Fruit fly (Drosophila melanogaster): ENCODE measurements around the gene IP3K2.

IP3K2 gene

DNA sequence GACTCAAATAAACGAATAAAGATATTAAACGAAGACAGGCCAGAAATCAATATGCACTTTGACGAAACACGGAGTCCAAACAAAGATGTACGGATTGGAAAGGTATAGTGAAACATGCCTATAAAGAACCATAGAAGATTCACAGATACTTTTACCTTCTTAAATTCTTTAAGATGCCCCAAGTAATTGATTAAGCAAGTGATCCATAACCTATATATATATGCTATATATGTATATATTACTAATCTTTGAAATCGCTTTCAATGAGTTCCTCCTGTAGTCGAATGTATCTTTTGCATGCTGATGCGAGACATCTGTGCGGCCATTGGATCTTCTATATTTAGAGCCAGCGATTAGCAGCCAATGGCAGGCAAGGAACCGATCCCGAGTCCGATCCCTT is 64.7 kb downstream of the IP3K2 start, which contains the start of gene dmrt11E (continued):
- peak; percentile 36 for TF ChIP-seq CG8359 (GFP tag; optimal IDR thresholded peaks at IDR 0.05; ENCODE audit: borderline replicate concordance)
- no peak for TF ChIP-seq schlank (tag; optimal IDR thresholded peaks at IDR 0.05)
- no peak for TF ChIP-seq cwo (GFP tag; optimal IDR thresholded peaks at IDR 0.05)
- TF ChIP-seq hth (optimal IDR thresholded peaks at IDR 0.05): no peak
- TF ChIP-seq usp (GFP tag; optimal IDR thresholded peaks at IDR 0.05): no peak
- TF ChIP-seq ttk (GFP tag; IDR thresholded peaks at IDR 0.05): peak; percentile 50; the same call in 1 of the 2 replicates
- no peak for TF ChIP-seq Bdp1 (GFP tag; optimal IDR thresholded peaks at IDR 0.05)
- TF ChIP-seq nom (GFP tag; optimal IDR thresholded peaks at IDR 0.05): no peak
- TF ChIP-seq CG32772 (GFP tag; IDR thresholded peaks at IDR 0.05): peak; percentile 58; the same call in 1 of the 2 replicates
- no peak for TF ChIP-seq CG2889 (GFP tag; IDR thresholded peaks at IDR 0.05)
- peak; percentile 28 for TF ChIP-seq CG12104 (GFP tag; optimal IDR thresholded peaks at IDR 0.05)
- TF ChIP-seq chinmo (GFP tag; IDR thresholded peaks at IDR 0.05; ENCODE audit: partially characterized antibody): no peak
- no peak for TF ChIP-seq br (optimal IDR thresholded peaks at IDR 0.05)
- TF ChIP-seq al (GFP tag; IDR thresholded peaks at IDR 0.05): no peak
- TF ChIP-seq CG15696 (tag; optimal IDR thresholded peaks at IDR 0.05): peak; percentile 89
- TF ChIP-seq CG4424 (GFP tag; optimal IDR thresholded peaks at IDR 0.05): peak; percentile 50
- 0 out of 2 replicates have a peak, but pooled peaks have one; percentile 23 for TF ChIP-seq CG32767 (GFP tag; IDR thresholded peaks at IDR 0.05)
- no peak for TF ChIP-seq B-H2 (GFP tag; optimal IDR thresholded peaks at IDR 0.05)
- no peak for TF ChIP-seq CG4328 (GFP tag; optimal IDR thresholded peaks at IDR 0.05)
- no peak for TF ChIP-seq CG17186 (GFP tag; optimal IDR thresholded peaks at IDR 0.05)
- TF ChIP-seq CG3281 (GFP tag; optimal IDR thresholded peaks at IDR 0.05): no peak
- TF ChIP-seq gfzf (GFP tag; optimal IDR thresholded peaks at IDR 0.05): no peak
- no peak for TF ChIP-seq CHES-1-like (GFP tag; optimal IDR thresholded peaks at IDR 0.05)
- TF ChIP-seq Ets65A (GFP tag): no peak
- TF ChIP-seq CG14860 (GFP tag; IDR thresholded peaks at IDR 0.05; ENCODE audit: partially characterized antibody): no peak
- no peak for TF ChIP-seq ato (GFP tag; IDR thresholded peaks at IDR 0.05; ENCODE audit: partially characterized antibody)
- TF ChIP-seq CG14965 (GFP tag; optimal IDR thresholded peaks at IDR 0.05; ENCODE audit: borderline replicate concordance): no peak
- peak; percentile 35 for TF ChIP-seq ewg (GFP tag; optimal IDR thresholded peaks at IDR 0.05)
- TF ChIP-seq Drgx (GFP tag; IDR thresholded peaks at IDR 0.05): 0 out of 2 replicates have a peak, but pooled peaks have one; percentile 12
- no peak for TF ChIP-seq ash1 (GFP tag; optimal IDR thresholded peaks at IDR 0.05)
- TF ChIP-seq CG11085 (GFP tag; IDR thresholded peaks at IDR 0.05): no peak
- peak; percentile 47 for TF ChIP-seq CG1602 (GFP tag; optimal IDR thresholded peaks at IDR 0.05)
- no peak for TF ChIP-seq CG6175 (GFP tag; IDR thresholded peaks at IDR 0.05)
- TF ChIP-seq gro (GFP tag; optimal IDR thresholded peaks at IDR 0.05): no peak
- peak; percentile 48 for TF ChIP-seq lmd (GFP tag; IDR thresholded peaks at IDR 0.05)
- no peak for TF ChIP-seq Ets97D (GFP tag; optimal IDR thresholded peaks at IDR 0.05)
- no peak for TF ChIP-seq CG3726 (GFP tag; IDR thresholded peaks at IDR 0.05)
- no peak for TF ChIP-seq CG12744 (GFP tag; optimal IDR thresholded peaks at IDR 0.05)
- TF ChIP-seq Stat92E (GFP tag; optimal IDR thresholded peaks at IDR 0.05): no peak
- no peak for TF ChIP-seq vnd (GFP tag; IDR thresholded peaks at IDR 0.05; ENCODE audit: partially characterized antibody)
- no peak for TF ChIP-seq CG31388 (GFP tag; optimal IDR thresholded peaks at IDR 0.05)
- no peak for TF ChIP-seq CG34224 (GFP tag; IDR thresholded peaks at IDR 0.05; ENCODE audit: partially characterized antibody)
- TF ChIP-seq bbx (GFP tag; IDR thresholded peaks at IDR 0.05; ENCODE audit: partially characterized antibody): no peak
- peak; percentile 49 for TF ChIP-seq CG9817 (tag; optimal IDR thresholded peaks at IDR 0.05)
- no peak for TF ChIP-seq slbo (GFP tag; IDR thresholded peaks at IDR 0.05)
- no peak; the same call in 1 of the 2 replicates for TF ChIP-seq CG17612 (GFP tag; IDR thresholded peaks at IDR 0.05)
- no peak for TF ChIP-seq Sry-β (GFP tag; optimal IDR thresholded peaks at IDR 0.05)
- peak; percentile 75 for TF ChIP-seq CG14710 (tag; optimal IDR thresholded peaks at IDR 0.05)
- no peak for TF ChIP-seq Meics (GFP tag; optimal IDR thresholded peaks at IDR 0.05)
- TF ChIP-seq Fer1 (GFP tag; optimal IDR thresholded peaks at IDR 0.05): no peak
- peak; percentile 65 for TF ChIP-seq tin (GFP tag; optimal IDR thresholded peaks at IDR 0.05)

All from whole organism, embryonic.